Fruit fly (Drosophila melanogaster): ENCODE measurements around the gene Qsox3.
A peak's percentile ranks its signal among the peaks of the same experiment; 100 is the strongest.

The Qsox3 gene

DNA sequence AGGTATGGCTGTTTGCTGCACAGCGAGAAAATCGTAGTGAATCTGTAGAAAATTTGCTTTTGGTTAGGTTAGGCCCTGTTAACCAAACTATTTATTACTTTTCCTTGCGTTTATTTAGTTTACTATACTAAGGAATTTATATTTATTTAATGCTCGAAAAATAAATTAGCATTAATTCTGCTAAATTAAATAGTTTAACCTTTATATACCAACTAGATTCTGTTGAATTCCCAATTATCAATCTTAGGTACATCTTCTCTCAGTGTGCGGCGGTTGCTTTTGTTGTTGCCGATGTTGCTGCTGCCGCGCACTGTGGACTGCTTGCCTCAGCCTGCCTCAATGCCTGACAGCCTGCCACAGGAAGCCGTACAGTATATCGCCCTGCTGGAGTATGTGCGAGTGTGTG is 12.4 kb upstream of the Qsox3 start (continued):
- TF ChIP-seq CG8632 (GFP tag; optimal IDR thresholded peaks at IDR 0.05) (peak; percentile 43), CG8319 (GFP tag; optimal IDR thresholded peaks at IDR 0.05) (peak; percentile 61), Gug (GFP tag; IDR thresholded peaks at IDR 0.05) (peak; percentile 60), achi (GFP tag; optimal IDR thresholded peaks at IDR 0.05) (peak; percentile 61), Eip93F (GFP tag; optimal IDR thresholded peaks at IDR 0.05) (no peak), pdm3 (GFP tag; optimal IDR thresholded peaks at IDR 0.05) (peak; percentile 52), Sox15 (GFP tag; optimal IDR thresholded peaks at IDR 0.05) (no peak), CG11762 (GFP tag; optimal IDR thresholded peaks at IDR 0.05; ENCODE audit: insufficient read depth) (peak; percentile 51), Lpt (GFP tag; optimal IDR thresholded peaks at IDR 0.05) (peak; percentile 50), dsx (GFP tag; optimal IDR thresholded peaks at IDR 0.05; ENCODE audit: poor library complexity, severe bottlenecking) (peak; percentile 80), svp (GFP tag) (peak; percentile 76), esn (GFP tag; optimal IDR thresholded peaks at IDR 0.05) (peak; percentile 71), CG32006 (GFP tag; optimal IDR thresholded peaks at IDR 0.05) (peak; percentile 69), Smox (GFP tag; optimal IDR thresholded peaks at IDR 0.05) (peak; percentile 61), CG11294 (GFP tag; IDR thresholded peaks at IDR 0.05) (0 out of 2 replicates have a peak, but pooled peaks have one; percentile 32), Sox102F (GFP tag; optimal IDR thresholded peaks at IDR 0.05) (peak; percentile 37), Ets96B (tag; optimal IDR thresholded peaks at IDR 0.05) (peak; percentile 76), CG4318 (GFP tag; optimal IDR thresholded peaks at IDR 0.05) (peak; percentile 43), CG11902 (GFP tag; optimal IDR thresholded peaks at IDR 0.05) (peak; percentile 35), CG7368 (GFP tag; optimal IDR thresholded peaks at IDR 0.05) (peak; percentile 45), CG3032 (tag; optimal IDR thresholded peaks at IDR 0.05) (peak; percentile 88), Hr38 (GFP tag; optimal IDR thresholded peaks at IDR 0.05) (no peak), topi (GFP tag; optimal IDR thresholded peaks at IDR 0.05) (peak; percentile 70), CG15336 (GFP tag; IDR thresholded peaks at IDR 0.05) (peak; percentile 61)

DNA sequence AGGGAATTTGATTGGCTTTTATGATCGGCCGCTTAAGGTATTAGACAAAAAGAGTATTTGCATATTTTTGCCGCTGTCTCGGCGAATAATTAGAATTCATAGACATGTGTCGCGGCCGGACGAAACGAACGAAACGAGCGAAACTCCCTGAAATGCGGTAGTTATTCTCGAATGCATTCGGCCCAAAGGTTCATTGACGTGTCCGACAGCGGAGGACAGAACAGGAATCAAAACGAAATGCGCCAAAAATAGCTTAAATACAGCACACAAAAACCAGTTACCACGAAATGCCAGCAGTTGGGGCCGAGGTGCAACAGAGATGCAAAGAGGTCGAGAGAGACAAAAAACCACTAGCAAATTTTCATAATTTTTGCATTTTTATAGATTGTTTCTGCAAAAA is 7.3 kb upstream of the Qsox3 start:
- no peak for TF ChIP-seq Sox15 (GFP tag; optimal IDR thresholded peaks at IDR 0.05)
- peak; percentile 15 for TF ChIP-seq CG31627 (GFP tag; optimal IDR thresholded peaks at IDR 0.05)
- no peak for TF ChIP-seq vri (GFP tag; optimal IDR thresholded peaks at IDR 0.05)
- peak; percentile 24 for TF ChIP-seq CG1621 (tag; optimal IDR thresholded peaks at IDR 0.05)
- no peak for TF ChIP-seq fd59A (GFP tag; optimal IDR thresholded peaks at IDR 0.05)
- TF ChIP-seq CG6808 (GFP tag; optimal IDR thresholded peaks at IDR 0.05), result no peak
- TF ChIP-seq pdm3 (GFP tag; optimal IDR thresholded peaks at IDR 0.05), result no peak
- no peak for TF ChIP-seq CG8319 (GFP tag; optimal IDR thresholded peaks at IDR 0.05)
- TF ChIP-seq esn (GFP tag; optimal IDR thresholded peaks at IDR 0.05), result peak; percentile 19
- TF ChIP-seq CG10669 (GFP tag; optimal IDR thresholded peaks at IDR 0.05), result peak; percentile 2
- no peak for TF ChIP-seq CG8119 (GFP tag; IDR thresholded peaks at IDR 0.05)
- peak in 1 of 2 experiments; percentile 24 for TF ChIP-seq ss (GFP tag; optimal IDR thresholded peaks at IDR 0.05)
- no peak for TF ChIP-seq CG7368 (GFP tag; optimal IDR thresholded peaks at IDR 0.05)
- TF ChIP-seq fkh (GFP tag; optimal IDR thresholded peaks at IDR 0.05), result no peak
- peak; percentile 3 for TF ChIP-seq Hr39 (GFP tag; optimal IDR thresholded peaks at IDR 0.05)
- TF ChIP-seq net (GFP tag; optimal IDR thresholded peaks at IDR 0.05), result no peak

DNA sequence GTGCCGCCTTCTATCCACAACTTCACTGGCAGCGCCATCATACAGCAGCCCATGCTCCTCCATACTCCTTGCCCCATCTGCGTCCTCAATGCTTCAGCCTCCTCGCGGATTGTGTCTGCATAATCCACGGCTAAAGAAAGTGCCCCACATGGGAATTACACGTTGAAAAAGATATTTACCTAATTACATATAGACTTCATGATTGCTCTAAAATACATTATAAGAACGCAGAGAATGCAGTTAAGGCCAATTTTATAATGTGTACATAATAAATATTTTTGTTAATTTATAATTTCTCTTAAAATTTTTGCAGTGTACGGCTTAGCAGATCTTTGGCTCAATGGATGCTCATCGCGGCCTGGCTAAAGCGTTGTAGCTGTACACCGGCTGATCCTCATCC is 6.0 kb upstream of the Qsox3 start:
- peak; percentile 87 for TF ChIP-seq CG3919 (GFP tag; optimal IDR thresholded peaks at IDR 0.05)
- peak; percentile 90 for TF ChIP-seq CG10631 (GFP tag; optimal IDR thresholded peaks at IDR 0.05)
- peak; percentile 72 for TF ChIP-seq CG8632 (GFP tag; optimal IDR thresholded peaks at IDR 0.05)
- peak; percentile 82 for TF ChIP-seq CG10669 (GFP tag; optimal IDR thresholded peaks at IDR 0.05)
- TF ChIP-seq Sox102F (GFP tag; optimal IDR thresholded peaks at IDR 0.05), result peak; percentile 72
- peak; percentile 94 for TF ChIP-seq CG6163 (GFP tag; IDR thresholded peaks at IDR 0.05)
- TF ChIP-seq lz (GFP tag; optimal IDR thresholded peaks at IDR 0.05), result peak; percentile 64
- TF ChIP-seq Sox15 (GFP tag; optimal IDR thresholded peaks at IDR 0.05), result peak; percentile 43
- peak; percentile 67 for TF ChIP-seq CG6854 (GFP tag; optimal IDR thresholded peaks at IDR 0.05)
- TF ChIP-seq Hr39 (GFP tag; optimal IDR thresholded peaks at IDR 0.05), result peak; percentile 43
- TF ChIP-seq CG32006 (GFP tag; optimal IDR thresholded peaks at IDR 0.05), result peak; percentile 95
- peak; percentile 88 for TF ChIP-seq Gug (GFP tag; IDR thresholded peaks at IDR 0.05)
- peak; percentile 89 for TF ChIP-seq spab (GFP tag; optimal IDR thresholded peaks at IDR 0.05)
- no peak for TF ChIP-seq Hr38 (GFP tag; optimal IDR thresholded peaks at IDR 0.05)
- TF ChIP-seq Eip75B (GFP tag; optimal IDR thresholded peaks at IDR 0.05), result peak; percentile 84
- TF ChIP-seq Eip78C (GFP tag), result peak; percentile 96
- TF ChIP-seq ss (GFP tag; optimal IDR thresholded peaks at IDR 0.05), result peak; percentile 73 to 89
- TF ChIP-seq Smox (GFP tag; optimal IDR thresholded peaks at IDR 0.05), result peak; percentile 65
- no peak for TF ChIP-seq fkh (GFP tag; optimal IDR thresholded peaks at IDR 0.05)
- peak; percentile 92 for TF ChIP-seq CG15336 (GFP tag; IDR thresholded peaks at IDR 0.05)
- TF ChIP-seq fd59A (GFP tag; optimal IDR thresholded peaks at IDR 0.05), result peak; percentile 83
- peak; percentile 58 for TF ChIP-seq CG31627 (GFP tag; optimal IDR thresholded peaks at IDR 0.05)
- peak; percentile 30 for TF ChIP-seq Ets21C (GFP tag; optimal IDR thresholded peaks at IDR 0.05)
- TF ChIP-seq CG6792 (GFP tag; optimal IDR thresholded peaks at IDR 0.05), result peak; percentile 77
- TF ChIP-seq cyc (GFP tag; optimal IDR thresholded peaks at IDR 0.05), result peak; percentile 60
- peak; percentile 82 for TF ChIP-seq Sox14 (GFP tag; optimal IDR thresholded peaks at IDR 0.05)

Measured in whole organism, prepupa.